Fruit fly (Drosophila melanogaster) whole organism, embryonic: ENCODE data around the gene CG42536.
A peak's percentile ranks its signal among the peaks of the same experiment; 100 is the strongest.

Source experiments
- Antp ChIP-seq: fragments of 200-800 bp; sonication (Bioruptor generic); optimal IDR thresholded peaks from 3 replicates; lab custom pipeline; 2016; ENCODE audit warnings: missing biosample characterization, missing genetic modification characterization
- Awh ChIP-seq: fragments of 200-800 bp; sonication (Bioruptor generic); IDR thresholded peaks from 2 replicates; pipeline ENCODE4, ENCODE4 v1.3.6; 2022; ENCODE audit warnings: missing biosample characterization, missing genetic modification characterization
- CG11456 ChIP-seq: fragments of 200-800 bp; sonication (Bioruptor generic); IDR thresholded peaks from 3 replicates; pipeline ENCODE4 v1.3.6; 2022; ENCODE audit warnings: missing biosample characterization, missing genetic modification characterization
- CG11504 ChIP-seq: fragments of 200-800 bp; sonication (Bioruptor generic); optimal IDR thresholded peaks from 3 replicates; lab custom pipeline; 2019; ENCODE audit warnings: missing biosample characterization, mild to moderate bottlenecking, missing genetic modification characterization, moderate library complexity
- CG12236 ChIP-seq: fragments of 200-800 bp; sonication (Bioruptor generic); optimal IDR thresholded peaks from 2 replicates; lab custom pipeline; 2016; ENCODE audit warnings: missing biosample characterization, missing genetic modification characterization
- CG13287 ChIP-seq: fragments of 200-800 bp; sonication (Bioruptor generic); IDR thresholded peaks from 2 replicates; pipeline ENCODE4 v1.3.6; 2022; ENCODE audit warnings: missing biosample characterization, missing genetic modification characterization; ENCODE audit not compliant: partially characterized antibody
- CG14014 ChIP-seq: fragments of 200-800 bp; sonication (Bioruptor generic); IDR thresholded peaks from 2 replicates; pipeline ENCODE4 v1.3.6; 2022; ENCODE audit warnings: missing biosample characterization, missing genetic modification characterization
- CG15514 ChIP-seq: fragments of 200-800 bp; sonication (Bioruptor generic); optimal IDR thresholded peaks from 3 replicates; lab custom pipeline; 2017; ENCODE audit warnings: missing biosample characterization, missing genetic modification characterization, mild to moderate bottlenecking, moderate library complexity, missing genetic modification reagents
- CG15601 ChIP-seq: fragments of 200-800 bp; sonication (Bioruptor generic); optimal IDR thresholded peaks from 3 replicates; lab custom pipeline; 2019; ENCODE audit warnings: missing biosample characterization, mild to moderate bottlenecking, missing genetic modification characterization, moderate library complexity
- CG16863 ChIP-seq: fragments of 200-800 bp; sonication (Bioruptor generic); optimal IDR thresholded peaks from 3 replicates; lab custom pipeline; 2016; ENCODE audit warnings: missing biosample characterization, missing genetic modification characterization
- CG17361 ChIP-seq: fragments of 200-800 bp; sonication (Bioruptor generic); IDR thresholded peaks from 3 replicates; pipeline ENCODE4 v1.3.6; 2022; ENCODE audit warnings: missing biosample characterization, missing genetic modification characterization
- CG17385 ChIP-seq: fragments of 200-800 bp; sonication (Bioruptor generic); optimal IDR thresholded peaks from 3 replicates; lab custom pipeline; 2018; ENCODE audit warnings: missing biosample characterization, mild to moderate bottlenecking, missing genetic modification characterization
- CG18011 ChIP-seq: fragments of 200-800 bp; sonication (Bioruptor generic); optimal IDR thresholded peaks from 2 replicates; lab custom pipeline; 2017; ENCODE audit warnings: missing biosample characterization, missing genetic modification characterization, mild to moderate bottlenecking, moderate library complexity, missing genotype
- CG3163 ChIP-seq: fragments of 200-800 bp; sonication (Bioruptor generic); optimal IDR thresholded peaks from 3 replicates; lab custom pipeline; 2016; ENCODE audit warnings: missing biosample characterization, missing genetic modification characterization
- CG3281 ChIP-seq: fragments of 200-800 bp; sonication (Bioruptor generic); optimal IDR thresholded peaks from 3 replicates; lab custom pipeline; 2017; ENCODE audit warnings: missing biosample characterization, mild to moderate bottlenecking, missing genetic modification characterization
- CG4328 ChIP-seq: fragments of 200-800 bp; sonication (Bioruptor generic); optimal IDR thresholded peaks from 3 replicates; lab custom pipeline; 2017; ENCODE audit warnings: missing biosample characterization, missing genetic modification reagents, missing genetic modification characterization
- CG4404 ChIP-seq: fragments of 200-800 bp; sonication (Bioruptor generic); IDR thresholded peaks from 2 replicates; pipeline ENCODE4 v1.3.6; 2022; ENCODE audit warnings: missing biosample characterization, missing genetic modification characterization
- CG4424 ChIP-seq: fragments of 200-800 bp; sonication (Bioruptor generic); optimal IDR thresholded peaks from 3 replicates; lab custom pipeline; 2016; ENCODE audit warnings: missing biosample characterization, missing genetic modification characterization
- CG6654 ChIP-seq: fragments of 200-800 bp; sonication (Bioruptor generic); optimal IDR thresholded peaks from 2 replicates; lab custom pipeline; 2017; ENCODE audit warnings: missing biosample characterization, mild to moderate bottlenecking, missing genetic modification characterization
- CG7372 ChIP-seq: fragments of 200-800 bp; sonication (Bioruptor generic); IDR thresholded peaks from 2 replicates; pipeline ENCODE4 v1.3.6; 2022; ENCODE audit warnings: missing biosample characterization, missing genetic modification characterization
- CG7786 ChIP-seq: fragments of 200-800 bp; sonication (Bioruptor generic); optimal IDR thresholded peaks from 2 replicates; lab custom pipeline; 2016; ENCODE audit warnings: missing biosample characterization, missing genetic modification characterization
- CG8281 ChIP-seq: fragments of 200-800 bp; sonication (Bioruptor generic); optimal IDR thresholded peaks from 2 replicates; lab custom pipeline; 2018; ENCODE audit warnings: missing biosample characterization, mild to moderate bottlenecking, missing genetic modification characterization, moderate library complexity
- CG8290 ChIP-seq, 3 experiments: fragments of 200-800 bp; sonication (Bioruptor generic); optimal IDR thresholded peaks; 2 replicates each; lab custom pipeline; 2016 to 2019; ENCODE audit warnings: missing biosample characterization in 3 of 3, missing genetic modification characterization in 3 of 3, mild to moderate bottlenecking in 2 of 3, moderate library complexity in 1 of 3
- CG9215 ChIP-seq: fragments of 200-800 bp; sonication (Bioruptor generic); IDR thresholded peaks from 2 replicates; pipeline ENCODE4 v1.3.6; 2022; ENCODE audit warnings: missing biosample characterization, missing genetic modification characterization
- D19B ChIP-seq: fragments of 200-800 bp; sonication (Bioruptor generic); optimal IDR thresholded peaks from 2 replicates; lab custom pipeline; 2017; ENCODE audit warnings: missing biosample characterization, mild to moderate bottlenecking, missing genetic modification characterization
- Dfd ChIP-seq, 2 experiments: fragments of >200 bp; optimal IDR thresholded peaks; 2 replicates each; lab custom pipeline; 2017; ENCODE audit warnings: missing biosample characterization in 2 of 2, missing genetic modification characterization in 2 of 2
- Doc3 ChIP-seq: fragments of 200-800 bp; sonication (Bioruptor generic); IDR thresholded peaks from 3 replicates; pipeline ENCODE4 v1.3.6; 2022; ENCODE audit warnings: missing biosample characterization, missing genetic modification characterization; ENCODE audit not compliant: partially characterized antibody
- Hr39 ChIP-seq: fragments of >200 bp; optimal IDR thresholded peaks from 2 replicates; lab custom pipeline; 2017
- Hr51 ChIP-seq, 2 experiments: fragments of 200-800 bp; sonication (Bioruptor generic); optimal IDR thresholded peaks; 2 replicates in 1 of 2; 3 replicates in 1 of 2; lab custom pipeline; 2016 to 2018; ENCODE audit warnings: missing biosample characterization in 2 of 2, missing genetic modification characterization in 2 of 2, mild to moderate bottlenecking in 1 of 2, moderate library complexity in 1 of 2
- Neu2 ChIP-seq: fragments of 200-800 bp; sonication (Bioruptor generic); optimal IDR thresholded peaks from 3 replicates; lab custom pipeline; 2016; ENCODE audit warnings: missing biosample characterization, missing genetic modification characterization, borderline replicate concordance
- Pdp1 ChIP-seq, 2 experiments: fragments of 200-800 bp; sonication (Bioruptor generic); optimal IDR thresholded peaks; 3 replicates each; lab custom pipeline; 2016; ENCODE audit warnings: missing biosample characterization in 2 of 2, missing genetic modification characterization in 2 of 2, mild to moderate bottlenecking in 1 of 2, moderate library complexity in 1 of 2
- Vsx1 ChIP-seq: fragments of 200-800 bp; sonication (Bioruptor generic); optimal IDR thresholded peaks from 2 replicates; lab custom pipeline; 2017; ENCODE audit warnings: missing biosample characterization, mild to moderate bottlenecking, missing genetic modification characterization, missing genetic modification reagents
- ap ChIP-seq: fragments of 200-800 bp; sonication (Bioruptor generic); IDR thresholded peaks from 2 replicates; pipeline ENCODE4 v1.3.6; 2022; ENCODE audit warnings: missing biosample characterization, missing genetic modification characterization
- cato ChIP-seq: fragments of 200-800 bp; sonication (Bioruptor generic); optimal IDR thresholded peaks from 2 replicates; lab custom pipeline; 2016; ENCODE audit warnings: missing biosample characterization, missing genetic modification characterization, borderline replicate concordance
- chif ChIP-seq, 2 experiments: fragments of 200-800 bp; sonication (Bioruptor generic); optimal IDR thresholded peaks; 3 replicates each; lab custom pipeline; 2016; ENCODE audit warnings: missing biosample characterization in 2 of 2, missing genetic modification characterization in 2 of 2
- ci ChIP-seq: fragments of 200-800 bp; sonication (Bioruptor generic); IDR thresholded peaks from 3 replicates; pipeline ENCODE4 v1.3.6; 2022; ENCODE audit warnings: missing biosample characterization, missing genetic modification characterization
- eyg ChIP-seq: fragments of 200-800 bp; sonication (Bioruptor generic); optimal IDR thresholded peaks from 3 replicates; lab custom pipeline; 2016; ENCODE audit warnings: missing biosample characterization, missing genetic modification characterization
- fd102C ChIP-seq: fragments of 200-800 bp; sonication (Bioruptor generic); optimal IDR thresholded peaks from 2 replicates; lab custom pipeline; 2018; ENCODE audit warnings: missing biosample characterization, mild to moderate bottlenecking, missing genetic modification characterization, moderate library complexity
- fd3F ChIP-seq: fragments of 200-800 bp; sonication (Bioruptor generic); optimal IDR thresholded peaks from 2 replicates; lab custom pipeline; 2018; ENCODE audit warnings: missing biosample characterization, mild to moderate bottlenecking, missing genetic modification characterization, moderate library complexity
- gem ChIP-seq: fragments of 200-800 bp; sonication (Bioruptor generic); optimal IDR thresholded peaks from 2 replicates; lab custom pipeline; 2019; ENCODE audit warnings: missing biosample characterization, mild to moderate bottlenecking, missing genetic modification characterization, moderate library complexity
- grau ChIP-seq: fragments of 200-800 bp; optimal IDR thresholded peaks from 3 replicates; lab custom pipeline; 2019; ENCODE audit warnings: missing biosample characterization, mild to moderate bottlenecking, missing genetic modification characterization, moderate library complexity
- lab ChIP-seq: fragments of 200-800 bp; sonication (Bioruptor generic); optimal IDR thresholded peaks from 3 replicates; lab custom pipeline; 2017; ENCODE audit warnings: missing biosample characterization, missing genetic modification characterization, mild to moderate bottlenecking, moderate library complexity, missing genetic modification reagents
- luna ChIP-seq: fragments of 200-800 bp; sonication (Bioruptor generic); optimal IDR thresholded peaks from 2 replicates; lab custom pipeline; 2016; ENCODE audit warnings: missing biosample characterization, missing genetic modification characterization
- onecut ChIP-seq: fragments of 200-800 bp; sonication (Bioruptor generic); IDR thresholded peaks from 2 replicates; pipeline ENCODE4 v1.3.6; 2022; ENCODE audit warnings: missing biosample characterization, missing genetic modification characterization
- pfk ChIP-seq: fragments of 200-800 bp; sonication (Bioruptor generic); optimal IDR thresholded peaks from 2 replicates; lab custom pipeline; 2018; ENCODE audit warnings: missing biosample characterization, mild to moderate bottlenecking, missing genetic modification characterization, moderate library complexity
- sd ChIP-seq: fragments of 200-800 bp; sonication (Bioruptor generic); optimal IDR thresholded peaks from 3 replicates; lab custom pipeline; 2018; ENCODE audit warnings: missing biosample characterization, mild to moderate bottlenecking, missing genetic modification characterization, moderate library complexity
- sens-2 ChIP-seq: fragments of 200-800 bp; sonication (Bioruptor generic); IDR thresholded peaks from 2 replicates; pipeline ENCODE4 v1.3.6; 2022; ENCODE audit warnings: missing biosample characterization, missing genetic modification characterization
- sima ChIP-seq: fragments of 200-800 bp; sonication (Bioruptor generic); optimal IDR thresholded peaks from 2 replicates; lab custom pipeline; 2016; ENCODE audit warnings: missing biosample characterization, missing genetic modification characterization
- unc-4 ChIP-seq: fragments of 200-800 bp; sonication (Bioruptor generic); IDR thresholded peaks from 2 replicates; pipeline ENCODE4 v1.3.6; 2022; ENCODE audit warnings: missing biosample characterization, missing genetic modification characterization; ENCODE audit not compliant: partially characterized antibody

Gene CG42536

DNA sequence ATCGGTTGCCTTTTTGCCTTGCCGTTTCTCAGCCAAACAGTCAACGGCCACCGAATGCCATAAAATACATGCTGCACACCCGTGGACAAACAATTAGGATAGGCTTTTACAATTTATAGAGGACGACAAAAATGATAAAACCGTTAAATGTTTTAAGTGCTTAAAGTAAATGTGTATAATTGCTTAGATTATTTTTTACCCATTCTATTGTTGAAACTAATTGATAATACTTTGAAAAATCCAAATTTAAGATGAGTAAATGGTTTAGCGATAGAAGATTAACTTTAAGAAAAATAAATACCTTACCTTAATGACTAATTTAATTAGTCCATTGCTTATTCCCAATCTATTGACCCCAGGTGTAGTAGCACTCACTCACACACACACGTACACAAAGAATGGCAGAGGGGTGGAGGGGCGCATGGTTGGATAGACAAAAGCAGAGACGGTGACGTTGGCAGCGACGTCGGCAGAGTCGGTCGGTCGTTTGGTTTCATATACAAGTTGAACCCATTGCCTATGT is 48.7 kb upstream of the CG42536 start (continued):
- TF ChIP-seq CG3281 (GFP tag; lab: Kevin White, UChicago), result peak; percentile 94
- TF ChIP-seq sima (GFP tag; lab: Kevin White, UChicago), result peak; percentile 79
- TF ChIP-seq CG13287 (GFP tag; lab: Robert Waterston, UW), result no peak
- peak; percentile 76 for TF ChIP-seq eyg (GFP tag; lab: Kevin White, UChicago)
- peak; percentile 76 for TF ChIP-seq CG8281 (tag; lab: Kevin White, UChicago)
- peak; percentile 95 for TF ChIP-seq CG4328 (GFP tag; lab: Kevin White, UChicago)
- TF ChIP-seq Pdp1 (GFP tag; optimal IDR thresholded peaks at IDR 0.05; lab: Kevin White, UChicago), result peak; percentile 86 to 95
- peak; percentile 80 for TF ChIP-seq CG6654 (GFP tag; lab: Kevin White, UChicago)
- no peak for TF ChIP-seq Doc3 (GFP tag; lab: Robert Waterston, UW)
- TF ChIP-seq CG11504 (tag; lab: Kevin White, UChicago), result peak; percentile 96
- TF ChIP-seq CG7786 (GFP tag; lab: Kevin White, UChicago), result peak; percentile 87
- peak; percentile 94 for TF ChIP-seq CG7372
- TF ChIP-seq chif (GFP tag; optimal IDR thresholded peaks at IDR 0.05; lab: Kevin White, UChicago), result peak; percentile 84 to 91
- peak; percentile 91 for TF ChIP-seq CG4424
- TF ChIP-seq unc-4 (GFP tag; lab: Robert Waterston, UW), result no peak
- TF ChIP-seq CG17361 (GFP tag; lab: Robert Waterston, UW), result peak; percentile 96
- TF ChIP-seq Neu2 (GFP tag; lab: Kevin White, UChicago), result peak; percentile 40
- peak; percentile 63 for TF ChIP-seq CG3163
- TF ChIP-seq Hr51 (GFP tag; optimal IDR thresholded peaks at IDR 0.05; lab: Kevin White, UChicago), result peak; percentile 85 to 97
- TF ChIP-seq ci (GFP tag; lab: Robert Waterston, UW), result no peak; the same call in none of the 3 replicates
- TF ChIP-seq grau, result peak; percentile 95
- peak; percentile 72 for TF ChIP-seq cato (GFP tag; lab: Kevin White, UChicago)
- TF ChIP-seq onecut (GFP tag; lab: Robert Waterston, UW), result peak; percentile 91
- TF ChIP-seq D19B (GFP tag; lab: Kevin White, UChicago), result peak; percentile 83
- TF ChIP-seq Antp, result peak; percentile 83
- TF ChIP-seq CG9215 (GFP tag; lab: Robert Waterston, UW), result peak; percentile 91
- peak; percentile 91 for TF ChIP-seq Awh (GFP tag; lab: Robert Waterston, UW)
- TF ChIP-seq CG15601, result peak; percentile 92
- TF ChIP-seq CG14014 (GFP tag; lab: Robert Waterston, UW), result peak; percentile 92
- peak; percentile 99 for TF ChIP-seq gem (tag; lab: Kevin White, UChicago)
- peak; percentile 91 for TF ChIP-seq sd
- peak; percentile 79 for TF ChIP-seq CG18011
- no peak for TF ChIP-seq Hr39 (lab: Kevin White, UChicago)
- TF ChIP-seq CG12236 (GFP tag; lab: Kevin White, UChicago), result peak; percentile 67
- TF ChIP-seq fd102C, result peak; percentile 76
- peak in 1 of 2 experiments; percentile 67 for TF ChIP-seq Dfd (GFP tag; optimal IDR thresholded peaks at IDR 0.05; lab: Kevin White, UChicago)
- peak; percentile 79 for TF ChIP-seq CG8290 (GFP tag; optimal IDR thresholded peaks at IDR 0.05; lab: Kevin White, UChicago)
- TF ChIP-seq CG8290 (tag; optimal IDR thresholded peaks at IDR 0.05; lab: Kevin White, UChicago), result peak; percentile 65 to 82
- TF ChIP-seq pfk (GFP tag; lab: Kevin White, UChicago), result peak; percentile 20
- TF ChIP-seq lab (GFP tag; lab: Kevin White, UChicago), result peak; percentile 96
- peak; percentile 87 for TF ChIP-seq CG15514 (GFP tag; lab: Kevin White, UChicago)
- TF ChIP-seq CG11456 (GFP tag; lab: Robert Waterston, UW), result peak; percentile 87
- peak; percentile 20 for TF ChIP-seq luna (GFP tag; lab: Kevin White, UChicago)
- TF ChIP-seq fd3F (GFP tag; lab: Kevin White, UChicago), result peak; percentile 86
- peak; percentile 86 for TF ChIP-seq sens-2 (GFP tag; lab: Robert Waterston, UW)
- TF ChIP-seq ap (GFP tag; lab: Robert Waterston, UW), result peak; percentile 93
- peak; percentile 87 for TF ChIP-seq CG16863 (GFP tag; lab: Kevin White, UChicago)
- TF ChIP-seq CG17385 (GFP tag; lab: Kevin White, UChicago), result peak; percentile 89
- TF ChIP-seq Vsx1 (GFP tag; lab: Kevin White, UChicago), result peak; percentile 94
- TF ChIP-seq CG4404 (GFP tag; lab: Robert Waterston, UW), result peak; percentile 92
